Worm (Caenorhabditis elegans): ENCODE measurements around the gene C16D9.8.

DNA sequence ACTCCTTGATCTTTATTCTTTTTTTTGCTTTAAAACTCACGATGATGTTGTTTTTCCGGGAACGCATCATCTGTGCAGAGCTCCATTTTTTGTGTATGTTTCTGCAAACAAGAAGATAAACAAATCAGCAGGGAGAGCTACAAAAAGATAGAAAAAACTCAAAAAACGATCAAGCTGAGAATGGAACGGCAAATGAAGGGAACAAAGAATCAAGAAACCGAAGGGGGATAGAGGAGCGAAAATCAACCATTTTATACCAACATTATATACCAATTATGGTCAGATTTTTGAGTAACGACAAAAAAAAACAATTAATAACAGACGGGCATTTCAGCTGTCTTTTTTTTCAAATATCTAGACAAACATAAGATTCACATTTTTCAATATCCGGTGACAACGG lies 21.4 kb upstream of the C16D9.8 start, which contains the start of gene slc-17.5:
- TF ChIP-seq tbx-2 (tag; optimal IDR thresholded peaks at IDR 0.05) (no peak), sox-2 (GFP tag; IDR thresholded peaks at IDR 0.05) (no peak), fkh-10 (GFP tag; optimal IDR thresholded peaks at IDR 0.05) (no peak), pha-4 (tag; optimal IDR thresholded peaks at IDR 0.05) (no peak), nhr-11 (tag; optimal IDR thresholded peaks at IDR 0.05) (no peak)

Measured in whole organism, late embryonic.